Fruit fly (Drosophila melanogaster) whole organism, embryonic: ENCODE measurements around the gene GatB.

ENCODE experiments used
- CG10959 ChIP-seq: fragments of 200-800 bp; sonication (Bioruptor generic); IDR thresholded peaks from 2 replicates; pipeline ENCODE4 v1.3.6; 2022; ENCODE audit warnings: missing biosample characterization, missing genetic modification characterization
- CG14965 ChIP-seq: fragments of 200-800 bp; sonication (Bioruptor generic); optimal IDR thresholded peaks from 2 replicates; lab custom pipeline; 2016; ENCODE audit warnings: missing biosample characterization, missing genetic modification characterization, borderline replicate concordance
- CG17568 ChIP-seq: fragments of 200-800 bp; sonication (Bioruptor generic); optimal IDR thresholded peaks from 2 replicates; lab custom pipeline; 2018; ENCODE audit warnings: missing biosample characterization, mild to moderate bottlenecking, missing genetic modification characterization, moderate library complexity
- CG8388 ChIP-seq: fragments of 200-800 bp; sonication (Bioruptor generic); optimal IDR thresholded peaks from 2 replicates; lab custom pipeline; 2019; ENCODE audit warnings: missing biosample characterization, mild to moderate bottlenecking, missing genetic modification characterization, moderate library complexity
- Dfd ChIP-seq, 2 experiments: fragments of >200 bp; optimal IDR thresholded peaks; 2 replicates each; lab custom pipeline; 2017; ENCODE audit warnings: missing biosample characterization in 2 of 2, missing genetic modification characterization in 2 of 2
- Gsc ChIP-seq: fragments of 200-800 bp; sonication (Bioruptor generic); IDR thresholded peaks from 2 replicates; pipeline ENCODE4 v1.3.6; 2022; ENCODE audit warnings: missing biosample characterization, missing genetic modification characterization
- Hey ChIP-seq: fragments of 200-800 bp; sonication (Bioruptor generic); optimal IDR thresholded peaks from 3 replicates; lab custom pipeline; 2018; ENCODE audit warnings: missing biosample characterization, mild to moderate bottlenecking, missing genetic modification characterization
- MESR4 ChIP-seq: fragments of 200-800 bp; sonication (Bioruptor generic); optimal IDR thresholded peaks from 2 replicates; lab custom pipeline; 2018; ENCODE audit warnings: missing biosample characterization, mild to moderate bottlenecking, missing genetic modification characterization, moderate library complexity
- NC2α ChIP-seq: fragments of 200-800 bp; sonication (Bioruptor generic); optimal IDR thresholded peaks from 2 replicates; lab custom pipeline; 2016; ENCODE audit warnings: missing biosample characterization, missing genetic modification characterization
- twi ChIP-seq: fragments of 200-800 bp; optimal IDR thresholded peaks from 2 replicates; lab custom pipeline; 2019; ENCODE audit warnings: missing biosample characterization, mild to moderate bottlenecking, missing genetic modification characterization, moderate library complexity

dm6 chr3R:24134580-24134979 lies 4.5 kb upstream of the GatB start, which contains the start of gene Sec10:
- TF ChIP-seq Hey (no peak), CG10959 (GFP tag; lab: Robert Waterston, UW) (no peak), NC2α (GFP tag; lab: Kevin White, UChicago) (no peak), Gsc (no peak), Dfd (GFP tag; optimal IDR thresholded peaks at IDR 0.05; lab: Kevin White, UChicago) (no peak), MESR4 (peak; percentile 55), CG14965 (no peak), CG17568 (GFP tag; lab: Kevin White, UChicago) (no peak), CG8388 (no peak), twi (no peak)
